Worm (Caenorhabditis elegans) whole organism, L2 larva: Measurements from ENCODE around the gene wnk-1.
"Not testable (repeated sequence)": the region's sequence is repeated elsewhere in the genome, so short reads cannot be mapped to it uniquely, and the experiment has no call there.

Experiments used
- R02D3.7 ChIP-seq: fragments of 150-350 bp; optimal IDR thresholded peaks from 2 replicates; lab custom pipeline; 2014; ENCODE audit warnings: missing biosample characterization, missing genetic modification characterization
- ZK546.5 ChIP-seq: sonication (generic microtip); optimal IDR thresholded peaks from 2 replicates; lab custom pipeline; 2017; ENCODE audit warnings: missing biosample characterization, missing genetic modification characterization
- ama-1 ChIP-seq: fragments of 150-350 bp; optimal IDR thresholded peaks from 2 replicates; lab custom pipeline; 2018; ENCODE audit warnings: inconsistent platforms
- blmp-1 ChIP-seq: sonication (generic microtip); optimal IDR thresholded peaks from 2 replicates; lab custom pipeline; 2017; ENCODE audit warnings: missing genetic modification characterization, mild to moderate bottlenecking, missing compliant biosample characterization, antibody characterized with exemption, moderate library complexity; ENCODE audit not compliant: insufficient read depth
- elt-3 ChIP-seq: sonication (generic microtip); optimal IDR thresholded peaks from 2 replicates; lab custom pipeline; 2017; ENCODE audit warnings: missing biosample characterization, missing genetic modification characterization
- lin-11 ChIP-seq: fragments of 150-350 bp; sonication (generic microtip); optimal IDR thresholded peaks from 2 replicates; lab custom pipeline; 2014; ENCODE audit warnings: missing biosample characterization, missing genetic modification characterization, inconsistent platforms, mixed read lengths
- lin-13 ChIP-seq: fragments of 150-350 bp; optimal IDR thresholded peaks from 2 replicates; lab custom pipeline; 2014; ENCODE audit warnings: missing biosample characterization, missing genetic modification reagents, missing genetic modification characterization
- lsy-2 ChIP-seq, 2 experiments: fragments of 150-350 bp in 1 of 2; sonication (generic microtip) in 1 of 2; optimal IDR thresholded peaks; 2 replicates each; lab custom pipeline; 2014 to 2017; ENCODE audit warnings: missing biosample characterization in 2 of 2, missing genetic modification characterization in 2 of 2
- nhr-11 ChIP-seq: fragments of 150-350 bp; optimal IDR thresholded peaks from 2 replicates; lab custom pipeline; 2014; ENCODE audit warnings: missing biosample characterization, missing genetic modification characterization
- nhr-12 ChIP-seq: fragments of 150-350 bp; optimal IDR thresholded peaks from 2 replicates; lab custom pipeline; 2014; ENCODE audit warnings: missing biosample characterization, missing genetic modification characterization
- sma-3 ChIP-seq: sonication (generic microtip); optimal IDR thresholded peaks from 2 replicates; lab custom pipeline; 2016; ENCODE audit warnings: missing genetic modification reagents, missing genetic modification characterization, missing compliant biosample characterization
- unc-55 ChIP-seq: fragments of 150-350 bp; sonication (generic microtip); optimal IDR thresholded peaks from 3 replicates; lab custom pipeline; 2014; ENCODE audit warnings: missing biosample characterization, missing genetic modification reagents, missing genetic modification characterization
- unc-62 ChIP-seq: fragments of 150-350 bp; optimal IDR thresholded peaks from 2 replicates; lab custom pipeline; 2014; ENCODE audit warnings: missing biosample characterization, missing genetic modification reagents, missing genetic modification characterization

- TF ChIP-seq unc-62 (GFP tag; lab: Kevin White, UChicago); nhr-11 (tag; lab: Kevin White, UChicago); unc-55 (GFP tag; lab: Kevin White, UChicago); lin-13 (GFP tag; lab: Kevin White, UChicago); lsy-2 (tag; optimal IDR thresholded peaks at IDR 0.05; lab: Kevin White, UChicago); sma-3 (GFP tag; lab: Kevin White, UChicago); lin-11 (tag; lab: Kevin White, UChicago); elt-3 (tag; lab: Kevin White, UChicago); ama-1; nhr-12; ZK546.5 (tag; lab: Kevin White, UChicago); blmp-1 (tag; lab: Kevin White, UChicago); R02D3.7 (tag; lab: Kevin White, UChicago): not testable (repeated sequence)
Observed at ce11 chrIV:9249219-9249618, 49.3 kb downstream of the wnk-1 start, which contains the start of gene Y11D7A.7.
